Worm (Caenorhabditis elegans) whole organism, L4 larva: Measurements from ENCODE around the gene T21C12.8.

Experiments
- F44E2.7 ChIP-seq: fragments of 200-800 bp; sonication (Bioruptor generic); IDR thresholded peaks from 2 replicates; pipeline ENCODE4 v2.1.2; 2022; ENCODE audit warnings: missing genetic modification characterization, missing compliant biosample characterization
- R02D3.7 ChIP-seq: fragments of 150-350 bp; sonication (generic microtip); optimal IDR thresholded peaks from 3 replicates; lab custom pipeline; 2014; ENCODE audit warnings: missing biosample characterization, missing genetic modification characterization
- T26A8.4 ChIP-seq: fragments of 200-800 bp; sonication (Bioruptor generic); IDR thresholded peaks from 2 replicates; pipeline ENCODE4 v1.3.6; 2022; ENCODE audit warnings: missing genetic modification characterization, missing compliant biosample characterization
- Y75B8A.6 ChIP-seq: fragments of 200-800 bp; sonication (Bioruptor generic); IDR thresholded peaks from 2 replicates; pipeline ENCODE4 v1.3.6; 2022; ENCODE audit warnings: missing genetic modification reagents, missing genetic modification characterization, missing compliant biosample characterization
- aha-1 ChIP-seq: fragments of 150-350 bp; peaks from one replicate; lab custom pipeline; 2014; ENCODE audit warnings: missing biosample characterization, missing genetic modification characterization
- arid-1 ChIP-seq: fragments of 200-800 bp; sonication (Bioruptor generic); conservative IDR thresholded peaks from 2 replicates; pipeline ENCODE4 v1.3.6; 2022; ENCODE audit warnings: missing genetic modification reagents, missing genetic modification characterization, missing compliant biosample characterization
- ceh-28 ChIP-seq: fragments of 150-350 bp; optimal IDR thresholded peaks from 2 replicates; lab custom pipeline; 2014; ENCODE audit warnings: missing biosample characterization, missing genetic modification reagents, missing genetic modification characterization
- ces-1 ChIP-seq: fragments of 150-350 bp; sonication (generic microtip); optimal IDR thresholded peaks from 4 replicates; lab custom pipeline; 2014; ENCODE audit warnings: missing biosample characterization, missing genetic modification reagents, missing genetic modification characterization
- ctbp-1 ChIP-seq: fragments of 200-800 bp; sonication (Bioruptor generic); IDR thresholded peaks from 2 replicates; pipeline ENCODE4 v1.3.6; 2022; ENCODE audit warnings: missing genetic modification reagents, missing genetic modification characterization, missing compliant biosample characterization
- daf-16 ChIP-seq, 3 experiments: sonication (generic microtip); optimal IDR thresholded peaks; 2 replicates each; lab custom pipeline; 2016 to 2017; ENCODE audit warnings: missing genetic modification characterization in 3 of 3, missing genetic modification reagents in 3 of 3, mild to moderate bottlenecking in 2 of 3, missing compliant biosample characterization in 2 of 3, missing biosample characterization in 1 of 3, moderate library complexity in 1 of 3
- daf-8 ChIP-seq: fragments of 200-800 bp; sonication (Bioruptor generic); IDR thresholded peaks from 2 replicates; pipeline ENCODE4 v1.3.6; 2022; ENCODE audit warnings: missing genetic modification characterization, missing compliant biosample characterization
- dmd-6 ChIP-seq: fragments of 200-800 bp; sonication (Bioruptor generic); IDR thresholded peaks from 2 replicates; pipeline ENCODE4 v1.3.6; 2022; ENCODE audit warnings: missing genetic modification reagents, missing genetic modification characterization, missing compliant biosample characterization
- dmd-9 ChIP-seq: fragments of 200-800 bp; sonication (Bioruptor generic); IDR thresholded peaks from 2 replicates; pipeline ENCODE4 v1.3.6; 2022; ENCODE audit warnings: missing genetic modification reagents, missing genetic modification characterization, missing compliant biosample characterization
- duxl-1 ChIP-seq: sonication (generic microtip); optimal IDR thresholded peaks from 2 replicates; lab custom pipeline; 2016; ENCODE audit warnings: mild to moderate bottlenecking, missing genetic modification characterization, moderate library complexity, missing compliant biosample characterization; ENCODE audit not compliant: poor library complexity
- dve-1 ChIP-seq: sonication (generic microtip); optimal IDR thresholded peaks from 2 replicates; lab custom pipeline; 2017; ENCODE audit warnings: antibody characterized with exemption, mild to moderate bottlenecking, missing genetic modification characterization, missing compliant biosample characterization; ENCODE audit not compliant: insufficient read depth
- hif-1 ChIP-seq, 2 experiments: sonication (generic microtip); optimal IDR thresholded peaks; 2 replicates each; lab custom pipeline; 2016 to 2017; ENCODE audit warnings: missing compliant biosample characterization in 2 of 2, missing genetic modification characterization in 2 of 2, missing genetic modification reagents in 2 of 2, missing genotype in 2 of 2, mild to moderate bottlenecking in 1 of 2
- hlh-11 ChIP-seq: fragments of 200-800 bp; sonication (Bioruptor generic); optimal IDR thresholded peaks from 2 replicates; lab custom pipeline; 2018; ENCODE audit warnings: mild to moderate bottlenecking, missing genetic modification characterization, missing compliant biosample characterization
- hlh-30 ChIP-seq: sonication (generic microtip); optimal IDR thresholded peaks from 2 replicates; lab custom pipeline; 2017; ENCODE audit warnings: antibody characterized with exemption, mild to moderate bottlenecking, missing genetic modification characterization, missing compliant biosample characterization; ENCODE audit not compliant: insufficient read depth
- lin-1 ChIP-seq: fragments of 200-800 bp; sonication (Bioruptor generic); IDR thresholded peaks from 2 replicates; pipeline ENCODE4 v1.3.6; 2022; ENCODE audit warnings: missing genetic modification reagents, missing genetic modification characterization, missing compliant biosample characterization
- lin-13 ChIP-seq: fragments of 150-350 bp; optimal IDR thresholded peaks from 2 replicates; lab custom pipeline; 2014; ENCODE audit warnings: missing biosample characterization, missing genetic modification reagents, missing genetic modification characterization
- lir-3 ChIP-seq: sonication (generic microtip); optimal IDR thresholded peaks from 2 replicates; lab custom pipeline; 2016; ENCODE audit warnings: mild to moderate bottlenecking, missing genetic modification characterization, missing compliant biosample characterization
- madf-5 ChIP-seq, 2 experiments: fragments of 200-800 bp; sonication (Bioruptor generic); IDR thresholded peaks; 2 replicates each; pipeline ENCODE4 v1.3.6; 2022; ENCODE audit warnings: missing compliant biosample characterization in 2 of 2, missing genetic modification characterization in 2 of 2
- madf-9 ChIP-seq: fragments of 200-800 bp; sonication (Bioruptor generic); conservative IDR thresholded peaks from 2 replicates; pipeline ENCODE4 v1.3.6; 2022; ENCODE audit warnings: missing genetic modification reagents, missing genetic modification characterization, missing compliant biosample characterization
- mdl-1 ChIP-seq, 2 experiments: fragments of 150-350 bp in 1 of 2; sonication (generic microtip) in 1 of 2; optimal IDR thresholded peaks; 2 replicates each; lab custom pipeline; 2014 to 2017; ENCODE audit warnings: missing biosample characterization in 2 of 2, missing genetic modification characterization in 2 of 2
- mdt-29 ChIP-seq: fragments of 200-800 bp; sonication (Bioruptor generic); IDR thresholded peaks from 2 replicates; pipeline ENCODE4 v1.3.6; 2022; ENCODE audit warnings: missing genetic modification reagents, missing genetic modification characterization, missing compliant biosample characterization
- mep-1 ChIP-seq: fragments of 150-350 bp; sonication (generic microtip); optimal IDR thresholded peaks from 3 replicates; lab custom pipeline; 2014; ENCODE audit warnings: missing biosample characterization, missing genetic modification characterization
- mes-2 ChIP-seq: sonication (generic microtip); optimal IDR thresholded peaks from 2 replicates; lab custom pipeline; 2016; ENCODE audit warnings: missing genotype, mild to moderate bottlenecking, missing genetic modification characterization, missing compliant biosample characterization; ENCODE audit not compliant: poor library complexity, severe bottlenecking
- mxl-2 ChIP-seq: fragments of 200-800 bp; sonication (Bioruptor generic); conservative IDR thresholded peaks from 2 replicates; pipeline ENCODE4 v1.3.6; 2022; ENCODE audit warnings: missing genetic modification reagents, missing genetic modification characterization, missing compliant biosample characterization
- mxl-3 ChIP-seq: fragments of 200-800 bp; sonication (Bioruptor generic); optimal IDR thresholded peaks from 2 replicates; lab custom pipeline; 2018; ENCODE audit warnings: mild to moderate bottlenecking, missing genetic modification characterization, missing compliant biosample characterization
- nhr-102 ChIP-seq: sonication (generic microtip); optimal IDR thresholded peaks from 2 replicates; lab custom pipeline; 2016; ENCODE audit warnings: mild to moderate bottlenecking, missing genetic modification characterization, moderate library complexity, missing compliant biosample characterization
- nhr-41 ChIP-seq: fragments of 200-800 bp; sonication (Bioruptor generic); IDR thresholded peaks from 2 replicates; pipeline ENCODE4 v1.3.6; 2022; ENCODE audit warnings: missing genetic modification reagents, missing genetic modification characterization, missing compliant biosample characterization
- nhr-42 ChIP-seq: fragments of 200-800 bp; sonication (Bioruptor generic); IDR thresholded peaks from 2 replicates; pipeline ENCODE4 v1.3.6; 2022; ENCODE audit warnings: missing genetic modification characterization, missing compliant biosample characterization
- nhr-48 ChIP-seq: sonication (generic microtip); optimal IDR thresholded peaks from 2 replicates; lab custom pipeline; 2016; ENCODE audit warnings: mild to moderate bottlenecking, missing genetic modification characterization, missing compliant biosample characterization
- nhr-77 ChIP-seq: fragments of 150-350 bp; optimal IDR thresholded peaks from 2 replicates; lab custom pipeline; 2014; ENCODE audit warnings: missing biosample characterization, missing genetic modification characterization
- pha-4 ChIP-seq, 2 experiments: fragments of 150-350 bp in 1 of 2; fragments of 200-800 bp in 1 of 2; sonication (Bioruptor generic) in 1 of 2; IDR thresholded peaks in 1 of 2; optimal IDR thresholded peaks in 1 of 2; 2 replicates each; pipeline versions ENCODE4 v1.3.6 to Lab custom; 2014 to 2022; ENCODE audit warnings: missing genetic modification characterization in 2 of 2, missing genetic modification reagents in 2 of 2, missing biosample characterization in 1 of 2, missing compliant biosample characterization in 1 of 2
- pqm-1 ChIP-seq: sonication (generic microtip); optimal IDR thresholded peaks from 2 replicates; lab custom pipeline; 2017; ENCODE audit warnings: missing biosample characterization, missing genetic modification characterization
- saeg-2 ChIP-seq: fragments of 200-800 bp; sonication (Bioruptor generic); IDR thresholded peaks from 2 replicates; pipeline ENCODE4 v1.3.6; 2022; ENCODE audit warnings: missing genetic modification reagents, missing genetic modification characterization, missing compliant biosample characterization
- set-16 ChIP-seq: fragments of 200-800 bp; sonication (Bioruptor generic); IDR thresholded peaks from 2 replicates; pipeline ENCODE4 v1.3.6; 2022; ENCODE audit warnings: missing genetic modification reagents, missing genetic modification characterization, missing compliant biosample characterization
- snpc-1.2 ChIP-seq: fragments of 200-800 bp; sonication (Bioruptor generic); IDR thresholded peaks from 2 replicates; pipeline ENCODE4 v1.3.6; 2022; ENCODE audit warnings: missing genetic modification reagents, missing genetic modification characterization, missing compliant biosample characterization
- spr-1 ChIP-seq: sonication (generic microtip); optimal IDR thresholded peaks from 2 replicates; lab custom pipeline; 2016; ENCODE audit warnings: mild to moderate bottlenecking, missing genetic modification characterization, missing compliant biosample characterization
- tag-97 ChIP-seq: fragments of 200-800 bp; sonication (Bioruptor generic); IDR thresholded peaks from 2 replicates; pipeline ENCODE4 v1.3.6; 2022; ENCODE audit warnings: missing genetic modification characterization, missing compliant biosample characterization
- zfp-3 ChIP-seq: fragments of 200-800 bp; sonication (Bioruptor generic); conservative IDR thresholded peaks from 2 replicates; pipeline ENCODE4 v1.3.6; 2022; ENCODE audit warnings: missing genetic modification reagents, missing genetic modification characterization, missing compliant biosample characterization

The T21C12.8 gene

DNA sequence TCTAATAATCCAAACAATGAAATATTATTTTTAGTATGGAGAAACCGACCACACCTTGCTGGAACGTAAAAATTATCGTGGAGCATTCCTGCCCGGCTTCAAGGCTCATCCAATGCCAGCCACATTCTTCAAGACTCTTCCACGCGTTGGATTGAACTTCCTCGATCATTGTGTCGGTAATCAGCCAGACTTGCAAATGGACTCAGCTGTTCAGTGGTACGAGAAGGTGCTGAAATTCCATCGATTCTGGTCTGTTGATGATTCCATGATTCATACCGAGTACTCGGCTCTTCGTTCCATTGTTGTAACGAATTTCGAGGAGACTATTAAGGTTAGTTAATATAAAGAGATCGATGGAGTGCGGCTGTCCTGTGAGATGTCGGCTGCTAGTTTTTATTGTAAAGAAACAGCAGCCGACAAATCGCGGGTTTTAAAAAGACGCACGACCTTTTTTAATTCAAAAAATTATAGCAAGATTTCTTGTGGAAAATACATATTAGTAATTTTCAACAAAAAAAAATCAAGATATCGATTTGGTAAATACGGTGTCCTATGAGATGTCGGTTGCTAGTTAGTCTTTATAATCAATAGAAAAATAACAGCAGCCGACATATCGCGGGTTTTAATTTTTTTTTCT, 16.6 kb downstream of the T21C12.8 start:
- no peak for TF ChIP-seq nhr-48 (tag; lab: Kevin White, UChicago)
- TF ChIP-seq daf-16 (GFP tag; optimal IDR thresholded peaks at IDR 0.05; lab: Kevin White, UChicago) = no peak
- TF ChIP-seq daf-16 (tag; optimal IDR thresholded peaks at IDR 0.05; lab: Kevin White, UChicago) = peak; percentile 11
- no peak for TF ChIP-seq duxl-1
- no peak for TF ChIP-seq Y75B8A.6 (GFP tag; lab: Robert Waterston, UW)
- TF ChIP-seq pha-4 (GFP tag; IDR thresholded peaks at IDR 0.05; lab: Robert Waterston, UW) = 0 out of 2 replicates have a peak, but pooled peaks have one; percentile 5
- no peak for TF ChIP-seq pha-4 (tag; optimal IDR thresholded peaks at IDR 0.05; lab: Kevin White, UChicago)
- TF ChIP-seq aha-1 (tag; lab: Kevin White, UChicago) = peak; percentile 71
- TF ChIP-seq dmd-9 = no peak
- TF ChIP-seq hlh-30 (tag; lab: Kevin White, UChicago) = no peak
- TF ChIP-seq hlh-11 (tag; lab: Kevin White, UChicago) = peak; percentile 27
- TF ChIP-seq mdt-29 (GFP tag; lab: Robert Waterston, UW) = no peak

DNA sequence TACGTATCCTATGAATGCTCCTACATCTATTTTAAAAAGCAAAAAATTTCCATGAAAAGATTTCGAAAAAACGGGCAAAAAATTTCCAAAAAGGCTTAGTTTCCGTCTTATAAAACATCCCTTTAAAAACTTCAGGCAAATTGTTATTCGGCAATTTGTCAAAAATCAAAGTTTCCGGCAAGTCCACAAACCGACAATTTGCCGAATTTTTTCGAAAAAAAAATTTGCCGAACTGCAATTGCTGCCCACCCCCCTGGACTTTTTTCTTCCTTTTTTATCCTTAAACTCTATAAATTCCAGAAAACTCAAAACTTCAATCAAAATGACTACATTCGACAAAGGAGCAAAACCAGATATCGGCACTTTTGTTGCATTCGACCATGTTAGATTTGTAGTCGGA, 17.6 kb downstream of the T21C12.8 start, which contains the start of gene hpd-1:
TSS of gene hpd-1 (plus strand) at position 301 of the 400 bp plus-strand sequence.
- TF ChIP-seq ces-1 (GFP tag; lab: Kevin White, UChicago) (no peak), snpc-1.2 (GFP tag; lab: Robert Waterston, UW) (0 out of 2 replicates have a peak, but pooled peaks have one; percentile 6), spr-1 (tag; lab: Kevin White, UChicago) (no peak), nhr-42 (GFP tag; lab: Robert Waterston, UW) (no peak), madf-5 (GFP tag; IDR thresholded peaks at IDR 0.05; lab: Robert Waterston, UW) (no peak)
- TF ChIP-seq, all 104 proteins: peak for 1

DNA sequence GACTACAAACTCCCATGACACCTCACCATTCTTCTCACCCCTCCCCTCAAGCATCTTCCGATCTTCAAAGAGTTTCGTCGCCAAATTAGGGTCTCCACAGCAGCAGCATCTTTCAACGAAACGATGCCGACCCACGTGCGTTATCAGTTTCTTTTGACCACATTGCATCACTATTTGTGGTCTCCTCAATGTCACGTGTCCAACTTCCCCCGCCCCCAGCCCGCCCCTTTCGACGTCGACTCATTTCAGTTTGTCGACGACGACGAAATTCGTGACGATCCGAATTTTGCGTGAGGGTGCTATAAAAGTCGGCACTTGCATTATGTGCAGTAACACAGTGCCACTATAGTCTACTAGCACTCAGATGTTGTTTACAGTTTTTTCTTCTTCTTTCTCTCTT, 18.6 kb downstream of the T21C12.8 start:
- peak; percentile 34 for TF ChIP-seq lin-13 (GFP tag; lab: Kevin White, UChicago)
- no peak for TF ChIP-seq daf-8 (GFP tag; lab: Robert Waterston, UW)
- peak; percentile 61; the same call in 1 of the 2 replicates for TF ChIP-seq nhr-41 (GFP tag; lab: Robert Waterston, UW)
- peak; percentile 42; the same call in 1 of the 2 replicates for TF ChIP-seq T26A8.4 (GFP tag; lab: Robert Waterston, UW)
- peak; percentile 59; the same call in 1 of the 2 replicates for TF ChIP-seq zfp-3
- no peak for TF ChIP-seq tag-97 (GFP tag; lab: Robert Waterston, UW)
- no peak for TF ChIP-seq lir-3 (tag; lab: Kevin White, UChicago)
- TF ChIP-seq mep-1 (tag; lab: Kevin White, UChicago) = peak; percentile 30
- TF ChIP-seq pqm-1 (tag; lab: Kevin White, UChicago) = peak; percentile 35
- TF ChIP-seq mdl-1 (tag; optimal IDR thresholded peaks at IDR 0.05; lab: Kevin White, UChicago) = peak; percentile 74 to 91
- TF ChIP-seq hif-1 (tag; optimal IDR thresholded peaks at IDR 0.05; lab: Kevin White, UChicago) = peak in 1 of 2 experiments; percentile 97
- TF ChIP-seq mxl-3 (GFP tag; lab: Kevin White, UChicago) = peak; percentile 98
- TF ChIP-seq nhr-77 (tag; lab: Kevin White, UChicago) = peak; percentile 28
- TF ChIP-seq nhr-42 (GFP tag; lab: Robert Waterston, UW) = peak; percentile 57; the same call in 1 of the 2 replicates
- TF ChIP-seq set-16 (GFP tag; lab: Robert Waterston, UW) = peak; percentile 71
- TF ChIP-seq mes-2 (tag; lab: Kevin White, UChicago) = peak; percentile 43
- TF ChIP-seq arid-1 (GFP tag; lab: Robert Waterston, UW) = peak; percentile 64; the same call in 1 of the 2 replicates
- peak; percentile 80 for TF ChIP-seq hlh-30 (tag; lab: Kevin White, UChicago)
- no peak for TF ChIP-seq ceh-28 (tag; lab: Kevin White, UChicago)
- peak; percentile 52; the same call in 1 of the 2 replicates for TF ChIP-seq madf-9 (GFP tag; lab: Robert Waterston, UW)
- peak; percentile 62; the same call in 1 of the 2 replicates for TF ChIP-seq ctbp-1 (GFP tag; lab: Robert Waterston, UW)
- peak; percentile 73 for TF ChIP-seq mxl-2 (GFP tag; lab: Robert Waterston, UW)
- no peak for TF ChIP-seq daf-16 (GFP tag; optimal IDR thresholded peaks at IDR 0.05; lab: Kevin White, UChicago)
- TF ChIP-seq daf-16 (tag; optimal IDR thresholded peaks at IDR 0.05; lab: Kevin White, UChicago) = peak; percentile 41
- TF ChIP-seq dve-1 (tag; lab: Kevin White, UChicago) = peak; percentile 70
- TF ChIP-seq R02D3.7 = no peak
- TF ChIP-seq F44E2.7 (GFP tag; lab: Robert Waterston, UW) = no peak
- no peak for TF ChIP-seq nhr-102 (tag; lab: Kevin White, UChicago)
- TF ChIP-seq dmd-6 (GFP tag; lab: Robert Waterston, UW) = peak; percentile 95
- TF ChIP-seq nhr-48 (tag; lab: Kevin White, UChicago) = peak; percentile 45
- TF ChIP-seq saeg-2 (GFP tag; lab: Robert Waterston, UW) = 0 out of 2 replicates have a peak, but pooled peaks have one; percentile 44
- TF ChIP-seq lin-1 = 0 out of 2 replicates have a peak, but pooled peaks have one; percentile 23
